Fruit fly (Drosophila melanogaster): Measurements from ENCODE around the gene for.

for gene

dm6 chr2L:3605673-3606072, 51.1 kb downstream of the for start:
- no peak for TF ChIP-seq Crg-1 (GFP tag; optimal IDR thresholded peaks at IDR 0.05)
- TF ChIP-seq toe (GFP tag; optimal IDR thresholded peaks at IDR 0.05), result no peak
- no peak for TF ChIP-seq CG7045 (GFP tag; optimal IDR thresholded peaks at IDR 0.05)
- TF ChIP-seq CG5204 (GFP tag; optimal IDR thresholded peaks at IDR 0.05), result no peak
- TF ChIP-seq CG1620 (GFP tag; optimal IDR thresholded peaks at IDR 0.05), result no peak
- no peak for TF ChIP-seq Mnt (GFP tag; optimal IDR thresholded peaks at IDR 0.05)
- no peak for TF ChIP-seq bab1 (GFP tag; optimal IDR thresholded peaks at IDR 0.05)
- no peak for TF ChIP-seq ovo (GFP tag; optimal IDR thresholded peaks at IDR 0.05)
- no peak for TF ChIP-seq Clk (GFP tag; optimal IDR thresholded peaks at IDR 0.05)
- TF ChIP-seq cnc (optimal IDR thresholded peaks at IDR 0.05), result no peak

dm6 chr2L:3603553-3603952, 53.2 kb downstream of the for start:
- TF ChIP-seq bab1 (GFP tag; optimal IDR thresholded peaks at IDR 0.05) (no peak), Crg-1 (GFP tag; optimal IDR thresholded peaks at IDR 0.05) (no peak), Clk (GFP tag; optimal IDR thresholded peaks at IDR 0.05) (no peak), ovo (GFP tag; optimal IDR thresholded peaks at IDR 0.05) (no peak), CG1620 (GFP tag; optimal IDR thresholded peaks at IDR 0.05) (no peak), pad (GFP tag; optimal IDR thresholded peaks at IDR 0.05) (no peak), CG5204 (GFP tag; optimal IDR thresholded peaks at IDR 0.05) (no peak), kay (GFP tag; ENCODE audit: borderline replicate concordance) (no peak), cnc (optimal IDR thresholded peaks at IDR 0.05) (no peak), CG7045 (GFP tag; optimal IDR thresholded peaks at IDR 0.05) (no peak), CG14711 (tag; optimal IDR thresholded peaks at IDR 0.05) (no peak), tj (GFP tag; optimal IDR thresholded peaks at IDR 0.05) (no peak), CG11617 (GFP tag; optimal IDR thresholded peaks at IDR 0.05) (no peak)

dm6 chr2L:3602589-3602988, 54.2 kb downstream of the for start:
- TF ChIP-seq CG11617 (GFP tag; optimal IDR thresholded peaks at IDR 0.05) (no peak), CG12768 (GFP tag; optimal IDR thresholded peaks at IDR 0.05) (no peak), ovo (GFP tag; optimal IDR thresholded peaks at IDR 0.05) (no peak), kay (GFP tag; ENCODE audit: borderline replicate concordance) (no peak), Mnt (GFP tag; optimal IDR thresholded peaks at IDR 0.05) (no peak), CG7045 (GFP tag; optimal IDR thresholded peaks at IDR 0.05) (no peak), pad (GFP tag; optimal IDR thresholded peaks at IDR 0.05) (no peak), CG5204 (GFP tag; optimal IDR thresholded peaks at IDR 0.05) (no peak), cic (GFP tag; optimal IDR thresholded peaks at IDR 0.05) (no peak), tj (GFP tag; optimal IDR thresholded peaks at IDR 0.05) (no peak)

dm6 chr2L:3600847-3601246, 55.9 kb downstream of the for start:
- no peak for TF ChIP-seq pad (GFP tag; optimal IDR thresholded peaks at IDR 0.05)
- no peak for TF ChIP-seq Crg-1 (GFP tag; optimal IDR thresholded peaks at IDR 0.05)
- no peak for TF ChIP-seq CG14711 (tag; optimal IDR thresholded peaks at IDR 0.05)

dm6 chr2L:3598485-3598884, 58.3 kb downstream of the for start:
- TF ChIP-seq CG14711 (tag; optimal IDR thresholded peaks at IDR 0.05) (no peak), CG7101 (tag; optimal IDR thresholded peaks at IDR 0.05) (no peak), CG7045 (GFP tag; optimal IDR thresholded peaks at IDR 0.05) (no peak), Crg-1 (GFP tag; optimal IDR thresholded peaks at IDR 0.05) (no peak), tj (GFP tag; optimal IDR thresholded peaks at IDR 0.05) (no peak), ovo (GFP tag; optimal IDR thresholded peaks at IDR 0.05) (no peak), CG12768 (GFP tag; optimal IDR thresholded peaks at IDR 0.05) (no peak), bab1 (GFP tag; optimal IDR thresholded peaks at IDR 0.05) (no peak)

dm6 chr2L:3597126-3597525, 59.6 kb downstream of the for start:
- TF ChIP-seq CG14711 (tag; optimal IDR thresholded peaks at IDR 0.05), result no peak
- no peak for TF ChIP-seq cic (GFP tag; optimal IDR thresholded peaks at IDR 0.05)
- TF ChIP-seq Crg-1 (GFP tag; optimal IDR thresholded peaks at IDR 0.05), result no peak
- TF ChIP-seq cnc (optimal IDR thresholded peaks at IDR 0.05), result no peak
- no peak for TF ChIP-seq kay (GFP tag; ENCODE audit: borderline replicate concordance)
- no peak for TF ChIP-seq CG33017 (tag; optimal IDR thresholded peaks at IDR 0.05)
- no peak for TF ChIP-seq CG1620 (GFP tag; optimal IDR thresholded peaks at IDR 0.05)
- TF ChIP-seq CG12768 (GFP tag; optimal IDR thresholded peaks at IDR 0.05), result no peak
- TF ChIP-seq bab1 (GFP tag; optimal IDR thresholded peaks at IDR 0.05), result no peak
- no peak for TF ChIP-seq toe (GFP tag; optimal IDR thresholded peaks at IDR 0.05)
- TF ChIP-seq CG7101 (tag; optimal IDR thresholded peaks at IDR 0.05), result no peak
- TF ChIP-seq CG7045 (GFP tag; optimal IDR thresholded peaks at IDR 0.05), result no peak

- TF ChIP-seq CG7101 (tag; optimal IDR thresholded peaks at IDR 0.05) (no peak), CG14711 (tag; optimal IDR thresholded peaks at IDR 0.05) (no peak), cnc (optimal IDR thresholded peaks at IDR 0.05) (no peak), CG12768 (GFP tag; optimal IDR thresholded peaks at IDR 0.05) (no peak), pad (GFP tag; optimal IDR thresholded peaks at IDR 0.05) (no peak), CG5204 (GFP tag; optimal IDR thresholded peaks at IDR 0.05) (no peak), tj (GFP tag; optimal IDR thresholded peaks at IDR 0.05) (no peak), Mnt (GFP tag; optimal IDR thresholded peaks at IDR 0.05) (no peak), Hr96 (GFP tag; optimal IDR thresholded peaks at IDR 0.05) (no peak), CG11617 (GFP tag; optimal IDR thresholded peaks at IDR 0.05) (no peak)
Measured at dm6 chr2L:3594629-3595028, 62.1 kb downstream of the for start.

dm6 chr2L:3594000-3594399, 62.8 kb downstream of the for start:
- TF ChIP-seq Mnt (GFP tag; optimal IDR thresholded peaks at IDR 0.05), result no peak
- TF ChIP-seq CG12768 (GFP tag; optimal IDR thresholded peaks at IDR 0.05), result no peak
- no peak for TF ChIP-seq cnc (optimal IDR thresholded peaks at IDR 0.05)
- no peak for TF ChIP-seq cic (GFP tag; optimal IDR thresholded peaks at IDR 0.05)
- no peak for TF ChIP-seq CG33017 (tag; optimal IDR thresholded peaks at IDR 0.05)
- TF ChIP-seq CG7101 (tag; optimal IDR thresholded peaks at IDR 0.05), result no peak
- no peak for TF ChIP-seq tj (GFP tag; optimal IDR thresholded peaks at IDR 0.05)
- TF ChIP-seq Crg-1 (GFP tag; optimal IDR thresholded peaks at IDR 0.05), result no peak
- TF ChIP-seq CG7045 (GFP tag; optimal IDR thresholded peaks at IDR 0.05), result no peak
- TF ChIP-seq toe (GFP tag; optimal IDR thresholded peaks at IDR 0.05), result no peak

Measured in whole organism, adult.